Worm (Caenorhabditis elegans) whole organism, young adult: ENCODE data around the gene T11G6.5.
A peak's percentile ranks its signal among the peaks of the same experiment; 100 is the strongest.

Experiments
- B0019.2 ChIP-seq: fragments of 200-800 bp; sonication (Bioruptor generic); conservative IDR thresholded peaks from 2 replicates; pipeline ENCODE4 v1.3.6; 2022; ENCODE audit warnings: missing genetic modification reagents, missing genetic modification characterization, missing compliant biosample characterization
- B0035.1 ChIP-seq: sonication (generic microtip); optimal IDR thresholded peaks from 2 replicates; lab custom pipeline; 2016; ENCODE audit warnings: missing genetic modification characterization, mild to moderate bottlenecking, missing compliant biosample characterization, missing genotype, missing genetic modification reagents
- F10E7.11 ChIP-seq: sonication (generic microtip); optimal IDR thresholded peaks from 2 replicates; lab custom pipeline; 2017; ENCODE audit warnings: mild to moderate bottlenecking, missing genetic modification characterization, moderate library complexity, missing compliant biosample characterization
- F37B4.10 ChIP-seq: fragments of 200-800 bp; sonication (Bioruptor generic); IDR thresholded peaks from 2 replicates; pipeline ENCODE4 v1.3.6; 2022; ENCODE audit warnings: missing genetic modification characterization, missing compliant biosample characterization
- F39B2.1 ChIP-seq: fragments of 200-800 bp; sonication (Bioruptor generic); IDR thresholded peaks from 2 replicates; pipeline ENCODE4 v1.3.6; 2022; ENCODE audit warnings: missing genetic modification reagents, missing genetic modification characterization, missing compliant biosample characterization
- F49E8.2 ChIP-seq: sonication (generic microtip); optimal IDR thresholded peaks from 3 replicates; lab custom pipeline; 2017; ENCODE audit warnings: missing genetic modification characterization, mild to moderate bottlenecking, missing compliant biosample characterization, antibody characterized with exemption, moderate library complexity; ENCODE audit not compliant: insufficient read depth
- F57A8.1 ChIP-seq: fragments of 200-800 bp; sonication (Bioruptor generic); optimal IDR thresholded peaks from 2 replicates; lab custom pipeline; 2018; ENCODE audit warnings: mild to moderate bottlenecking, missing genetic modification characterization, moderate library complexity, missing compliant biosample characterization
- K12H6.12 ChIP-seq: fragments of 200-800 bp; sonication (Bioruptor generic); optimal IDR thresholded peaks from 2 replicates; lab custom pipeline; 2018; ENCODE audit warnings: mild to moderate bottlenecking, missing genetic modification characterization, missing compliant biosample characterization
- Y79H2A.3 ChIP-seq: fragments of 200-800 bp; sonication (Bioruptor generic); conservative IDR thresholded peaks from 2 replicates; pipeline ENCODE4 v1.3.6; 2022; ENCODE audit warnings: missing genetic modification reagents, missing genetic modification characterization, missing compliant biosample characterization
- Y95B8A.8 ChIP-seq: fragments of 200-800 bp; sonication (Bioruptor generic); IDR thresholded peaks from 2 replicates; pipeline ENCODE4 v1.3.6; 2022; ENCODE audit warnings: missing genetic modification reagents, missing genetic modification characterization, missing compliant biosample characterization
- akir-1 ChIP-seq: fragments of 200-800 bp; sonication (Bioruptor generic); optimal IDR thresholded peaks from 2 replicates; lab custom pipeline; 2018; ENCODE audit warnings: mild to moderate bottlenecking, missing genetic modification characterization, moderate library complexity, missing compliant biosample characterization
- aptf-2 ChIP-seq: fragments of 200-800 bp; sonication (Bioruptor generic); conservative IDR thresholded peaks from 2 replicates; pipeline ENCODE4 v1.3.6; 2022; ENCODE audit warnings: missing genetic modification reagents, missing genetic modification characterization, missing compliant biosample characterization
- athp-1 ChIP-seq: sonication (generic microtip); optimal IDR thresholded peaks from 2 replicates; lab custom pipeline; 2017; ENCODE audit warnings: mild to moderate bottlenecking, missing genetic modification characterization, missing compliant biosample characterization
- cebp-1 ChIP-seq, 2 experiments: fragments of 200-800 bp in 1 of 2; sonication (Bioruptor generic) in 1 of 2; sonication (generic microtip) in 1 of 2; IDR thresholded peaks in 1 of 2; optimal IDR thresholded peaks in 1 of 2; 2 replicates each; pipeline versions ENCODE4 v1.3.6 to Lab custom; 2017 to 2022; ENCODE audit warnings: missing compliant biosample characterization in 2 of 2, missing genetic modification characterization in 2 of 2, mild to moderate bottlenecking in 1 of 2, missing genetic modification reagents in 1 of 2, moderate library complexity in 1 of 2
- dpl-1 ChIP-seq: fragments of 150-350 bp; optimal IDR thresholded peaks from 2 replicates; lab custom pipeline; 2014; ENCODE audit warnings: missing biosample characterization, missing genetic modification reagents, missing genetic modification characterization
- egl-18 ChIP-seq: fragments of 200-800 bp; sonication (Bioruptor generic); IDR thresholded peaks from 2 replicates; pipeline ENCODE4 v1.3.6; 2022; ENCODE audit warnings: missing genetic modification reagents, missing genetic modification characterization, missing compliant biosample characterization
- egrh-3 ChIP-seq: fragments of 200-800 bp; sonication (Bioruptor generic); IDR thresholded peaks from 2 replicates; pipeline ENCODE4 v1.3.6; 2022; ENCODE audit warnings: missing genetic modification reagents, missing genetic modification characterization, missing compliant biosample characterization
- gei-17 ChIP-seq: fragments of 200-800 bp; sonication (Bioruptor generic); optimal IDR thresholded peaks from 2 replicates; lab custom pipeline; 2018; ENCODE audit warnings: mild to moderate bottlenecking, missing genetic modification characterization, missing compliant biosample characterization
- hmg-1.2 ChIP-seq: fragments of 200-800 bp; sonication (Bioruptor generic); IDR thresholded peaks from 2 replicates; pipeline ENCODE4 v1.3.6; 2022; ENCODE audit warnings: missing genetic modification reagents, missing genetic modification characterization, missing compliant biosample characterization
- lir-1 ChIP-seq: fragments of 200-800 bp; sonication (Bioruptor generic); conservative IDR thresholded peaks from 2 replicates; pipeline ENCODE4 v1.3.6; 2022; ENCODE audit warnings: missing genetic modification reagents, missing genetic modification characterization, missing compliant biosample characterization
- lsl-1 ChIP-seq: fragments of 200-800 bp; sonication (Bioruptor generic); optimal IDR thresholded peaks from 2 replicates; lab custom pipeline; 2018; ENCODE audit warnings: mild to moderate bottlenecking, missing genetic modification characterization, moderate library complexity, missing compliant biosample characterization
- madf-3 ChIP-seq: fragments of 200-800 bp; sonication (Bioruptor generic); IDR thresholded peaks from 2 replicates; pipeline ENCODE4 v1.3.6; 2022; ENCODE audit warnings: missing genetic modification reagents, missing genetic modification characterization, missing compliant biosample characterization
- mel-28 ChIP-seq: sonication (generic microtip); optimal IDR thresholded peaks from 2 replicates; lab custom pipeline; 2016; ENCODE audit warnings: borderline replicate concordance, mild to moderate bottlenecking, missing genetic modification characterization, missing compliant biosample characterization
- mxl-1 ChIP-seq: sonication (generic microtip); optimal IDR thresholded peaks from 2 replicates; lab custom pipeline; 2016; ENCODE audit warnings: missing genetic modification characterization, missing compliant biosample characterization
- nfyb-1 ChIP-seq: fragments of 200-800 bp; sonication (Bioruptor generic); IDR thresholded peaks from 2 replicates; pipeline ENCODE4 v1.3.6; 2022; ENCODE audit warnings: missing genetic modification reagents, missing genetic modification characterization, missing compliant biosample characterization
- nhr-80 ChIP-seq: sonication (generic microtip); optimal IDR thresholded peaks from 2 replicates; lab custom pipeline; 2016; ENCODE audit warnings: missing genetic modification characterization, missing compliant biosample characterization
- pbrm-1 ChIP-seq: fragments of 200-800 bp; sonication (Bioruptor generic); IDR thresholded peaks from 2 replicates; pipeline ENCODE4 v1.3.6; 2022; ENCODE audit warnings: missing genetic modification reagents, missing genetic modification characterization, missing compliant biosample characterization
- sdz-38 ChIP-seq: sonication (generic microtip); optimal IDR thresholded peaks from 2 replicates; lab custom pipeline; 2016; ENCODE audit warnings: missing genotype, missing genetic modification characterization, missing compliant biosample characterization
- sea-2 ChIP-seq: fragments of 200-800 bp; sonication (Bioruptor generic); IDR thresholded peaks from 2 replicates; pipeline ENCODE4 v1.3.6; 2022; ENCODE audit warnings: missing genetic modification characterization, missing compliant biosample characterization
- snpc-4 ChIP-seq, 5 experiments: fragments of 150-350 bp in 1 of 5; sonication (generic microtip) in 4 of 5; optimal IDR thresholded peaks; 2 replicates each; lab custom pipeline; 2014 to 2018; ENCODE audit warnings: missing genetic modification characterization in 5 of 5, missing biosample characterization in 3 of 5, antibody characterized with exemption in 2 of 5, mild to moderate bottlenecking in 2 of 5, missing compliant biosample characterization in 2 of 5, missing genotype in 2 of 5, moderate library complexity in 2 of 5, missing genetic modification reagents in 1 of 5
- tbx-9 ChIP-seq: sonication (generic microtip); optimal IDR thresholded peaks from 2 replicates; lab custom pipeline; 2016; ENCODE audit warnings: borderline replicate concordance, missing genetic modification characterization, inconsistent platforms, missing compliant biosample characterization
- tlf-1 ChIP-seq: fragments of 200-800 bp; sonication (Bioruptor generic); optimal IDR thresholded peaks from 2 replicates; lab custom pipeline; 2018; ENCODE audit warnings: mild to moderate bottlenecking, missing genetic modification characterization, missing compliant biosample characterization
- ztf-18 ChIP-seq: sonication (generic microtip); optimal IDR thresholded peaks from 2 replicates; lab custom pipeline; 2016; ENCODE audit warnings: missing genotype, mild to moderate bottlenecking, missing genetic modification characterization, missing compliant biosample characterization

T11G6.5 gene

DNA sequence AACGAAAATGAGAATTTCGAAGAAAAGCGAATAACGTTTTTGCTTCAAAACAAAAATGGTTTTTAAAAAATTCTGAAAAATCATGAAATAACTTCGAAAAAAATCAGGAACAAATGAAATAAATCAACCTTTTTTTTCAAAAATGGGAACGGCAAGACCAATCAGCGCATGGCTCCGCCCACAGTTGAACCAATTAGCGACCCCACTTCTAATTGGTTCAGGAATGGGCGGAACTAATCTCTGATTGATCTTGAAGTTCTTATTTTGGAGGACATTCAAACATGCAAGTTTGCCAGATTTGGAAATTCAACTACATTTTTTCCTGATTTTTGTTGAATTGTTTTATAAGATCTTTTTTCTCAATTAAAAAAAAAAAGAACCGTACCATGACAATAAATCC lies 13.4 kb upstream of the T11G6.5 start:
- TF ChIP-seq dpl-1 (GFP tag; lab: Kevin White, UChicago) (no peak), nfyb-1 (GFP tag; lab: Robert Waterston, UW) (peak; percentile 54; the same call in 1 of the 2 replicates)
- TF ChIP-seq, all 124 proteins: peak for 1

DNA sequence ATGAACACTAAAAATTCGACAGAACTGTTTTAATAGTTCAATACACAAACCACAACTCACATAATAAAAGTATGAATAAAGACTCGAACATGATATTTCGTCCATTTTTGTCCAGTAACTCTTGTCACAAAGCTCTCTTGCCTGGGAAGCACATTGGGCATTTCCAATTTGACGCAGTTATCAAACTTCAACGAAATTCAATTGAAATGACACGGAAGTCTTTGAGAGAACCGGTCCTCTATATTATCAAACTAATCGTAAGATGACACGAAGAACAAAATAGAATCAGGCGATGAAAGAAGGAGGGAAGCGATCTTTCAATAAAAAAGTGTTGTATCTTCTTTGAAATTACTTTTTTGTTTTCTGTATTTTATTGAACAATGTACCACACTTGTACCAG lies 12.5 kb upstream of the T11G6.5 start, which contains the start of gene T11G6.3:
Gene T11G6.3, minus strand, starts transcription at position 189 of the 400 bp plus-strand sequence.
- TF ChIP-seq mxl-1 (tag; lab: Kevin White, UChicago), result no peak
- TF ChIP-seq dpl-1 (GFP tag; lab: Kevin White, UChicago), result no peak
- TF ChIP-seq aptf-2 (GFP tag; lab: Robert Waterston, UW), result no peak
- TF ChIP-seq K12H6.12 (tag; lab: Kevin White, UChicago), result no peak
- TF ChIP-seq nfyb-1 (GFP tag; lab: Robert Waterston, UW), result no peak
- TF ChIP-seq egrh-3 (GFP tag; lab: Robert Waterston, UW), result no peak
- TF ChIP-seq ztf-18, result no peak
- TF ChIP-seq F39B2.1 (GFP tag; lab: Robert Waterston, UW), result no peak
- no peak for TF ChIP-seq nhr-80
- no peak for TF ChIP-seq mel-28
- no peak for TF ChIP-seq egl-18 (GFP tag; lab: Robert Waterston, UW)
- no peak for TF ChIP-seq Y79H2A.3 (GFP tag; lab: Robert Waterston, UW)
- TF ChIP-seq F49E8.2 (tag; lab: Kevin White, UChicago), result no peak
- TF ChIP-seq Y95B8A.8 (GFP tag; lab: Robert Waterston, UW), result no peak
- TF ChIP-seq lsl-1 (GFP tag; lab: Kevin White, UChicago), result no peak
- no peak for TF ChIP-seq gei-17 (GFP tag; lab: Kevin White, UChicago)
- TF ChIP-seq lir-1 (GFP tag; lab: Robert Waterston, UW), result no peak

DNA sequence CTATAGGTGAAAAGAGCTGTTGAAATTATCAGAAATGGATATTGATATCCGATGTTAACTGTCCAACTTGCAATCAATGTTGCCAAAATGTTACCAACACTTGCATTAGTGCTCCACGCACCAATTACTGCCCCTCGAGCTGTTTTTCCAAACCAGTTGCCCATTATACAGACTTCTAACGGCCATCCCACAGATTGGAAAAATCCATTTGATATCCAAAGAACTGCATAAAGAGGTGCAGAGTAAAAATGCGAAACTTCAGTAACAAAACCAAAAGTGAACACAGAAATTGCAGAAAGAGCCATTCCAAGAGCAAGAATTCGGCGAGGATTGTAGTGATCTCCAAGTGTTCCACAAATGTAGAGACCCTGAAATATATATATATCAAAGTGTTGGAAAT lies 11.5 kb upstream of the T11G6.5 start:
- TF ChIP-seq F57A8.1 (GFP tag; lab: Kevin White, UChicago), result no peak
- no peak for TF ChIP-seq tlf-1 (GFP tag; lab: Kevin White, UChicago)
- no peak for TF ChIP-seq tbx-9 (tag; lab: Kevin White, UChicago)
- no peak for TF ChIP-seq akir-1 (GFP tag; lab: Kevin White, UChicago)
- no peak for TF ChIP-seq gei-17 (GFP tag; lab: Kevin White, UChicago)
- no peak for TF ChIP-seq F39B2.1 (GFP tag; lab: Robert Waterston, UW)
- TF ChIP-seq, all 124 proteins: peak for 0

DNA sequence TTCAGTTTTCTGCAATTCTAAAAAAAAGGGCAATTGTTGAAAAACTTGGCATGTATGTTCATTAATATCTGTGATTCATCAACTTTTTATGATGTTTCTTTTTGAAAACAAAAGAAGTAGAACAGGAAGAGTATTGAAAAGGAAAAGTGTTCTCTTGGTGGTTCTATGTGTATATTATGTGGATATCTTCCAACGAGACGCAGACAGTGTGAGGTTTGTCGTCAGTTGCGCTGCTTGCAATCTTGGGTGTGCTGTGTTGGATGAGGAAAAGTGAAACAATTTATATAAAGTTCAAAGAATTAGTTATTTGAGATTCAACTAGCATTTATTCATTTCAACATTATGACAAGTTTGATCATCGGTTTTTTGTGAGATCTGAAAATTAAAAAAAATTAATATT lies 9.8 kb upstream of the T11G6.5 start:
- TF ChIP-seq F10E7.11 (tag; lab: Kevin White, UChicago) (no peak), hmg-1.2 (GFP tag; lab: Robert Waterston, UW) (peak; percentile 25; the same call in 1 of the 2 replicates)

DNA sequence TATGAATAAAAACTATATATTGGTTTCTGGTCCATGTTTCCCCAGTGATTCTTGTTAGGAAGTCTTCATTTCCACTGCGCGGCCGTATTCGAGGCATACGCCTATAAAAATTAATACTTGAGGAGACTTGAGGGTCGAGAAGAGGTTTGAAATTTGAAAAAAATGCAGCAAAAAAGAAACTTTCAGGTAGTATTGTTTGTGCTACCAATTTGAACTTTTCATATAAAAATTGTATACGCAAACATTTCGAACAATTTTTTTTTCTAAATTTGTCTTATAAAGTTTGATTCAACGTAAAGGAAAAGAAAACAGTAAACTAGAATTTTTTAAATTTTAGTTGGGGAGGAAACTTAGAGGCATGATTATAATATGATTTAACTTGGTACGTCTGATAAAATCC lies 9.3 kb upstream of the T11G6.5 start, which contains the start of gene T11G6.4:
Gene T11G6.4, minus strand, starts transcription at position 101 of the 400 bp plus-strand sequence.
- TF ChIP-seq sdz-38 (tag; lab: Kevin White, UChicago) (no peak), B0019.2 (GFP tag; lab: Robert Waterston, UW) (no peak), snpc-4 (GFP tag; optimal IDR thresholded peaks at IDR 0.05; lab: Kevin White, UChicago) (no peak), snpc-4 (tag; optimal IDR thresholded peaks at IDR 0.05; lab: Kevin White, UChicago) (no peak), B0035.1 (tag; lab: Kevin White, UChicago) (no peak)

DNA sequence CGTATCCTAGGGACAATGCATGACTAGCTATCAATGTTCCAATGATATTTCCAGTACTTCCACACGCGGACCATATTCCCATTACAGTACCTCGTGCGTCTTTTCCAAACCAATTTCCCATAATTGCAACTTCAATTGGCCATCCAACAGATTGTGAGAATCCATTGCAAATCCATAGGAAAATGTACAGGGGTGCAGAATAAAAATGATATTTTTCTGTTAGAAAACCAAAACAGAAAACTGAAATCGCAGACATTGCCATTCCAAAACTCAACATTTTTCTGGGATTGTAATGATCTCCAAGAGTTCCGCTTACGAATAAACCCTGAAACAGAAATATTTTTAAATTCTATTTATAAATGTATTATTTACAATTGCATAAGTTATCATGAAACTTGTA lies 8.6 kb upstream of the T11G6.5 start:
- TF ChIP-seq F37B4.10 (GFP tag; lab: Robert Waterston, UW), result no peak
- TF ChIP-seq sea-2 (GFP tag; lab: Robert Waterston, UW), result no peak
- TF ChIP-seq athp-1 (tag; lab: Kevin White, UChicago), result no peak
- TF ChIP-seq cebp-1 (GFP tag; IDR thresholded peaks at IDR 0.05; lab: Robert Waterston, UW), result no peak
- no peak for TF ChIP-seq cebp-1 (tag; optimal IDR thresholded peaks at IDR 0.05; lab: Kevin White, UChicago)
- TF ChIP-seq pbrm-1, result no peak
- TF ChIP-seq madf-3 (GFP tag; lab: Robert Waterston, UW), result no peak
- no peak for TF ChIP-seq F39B2.1 (GFP tag; lab: Robert Waterston, UW)
